Fruit fly (Drosophila melanogaster) whole organism, embryonic: ENCODE measurements around the gene beta4GalNAcTB.

ENCODE experiments used
- Asciz ChIP-seq: fragments of 200-800 bp; sonication (Bioruptor generic); optimal IDR thresholded peaks from 2 replicates; lab custom pipeline; 2017; ENCODE audit warnings: missing biosample characterization, mild to moderate bottlenecking, missing genetic modification characterization, missing genetic modification reagents
- B-H1 ChIP-seq: fragments of 200-800 bp; sonication (Bioruptor generic); IDR thresholded peaks from 3 replicates; pipeline ENCODE4 v1.3.6; 2022; ENCODE audit warnings: missing biosample characterization, missing genetic modification characterization
- C15 ChIP-seq: fragments of 200-800 bp; sonication (Bioruptor generic); IDR thresholded peaks from 3 replicates; pipeline ENCODE4 v1.3.6; 2022; ENCODE audit warnings: missing biosample characterization, missing genetic modification characterization
- CG10267 ChIP-seq: fragments of 200-800 bp; sonication (Bioruptor generic); optimal IDR thresholded peaks from 2 replicates; lab custom pipeline; 2018; ENCODE audit warnings: missing biosample characterization, mild to moderate bottlenecking, missing genetic modification characterization, moderate library complexity
- CG10366 ChIP-seq: fragments of 200-800 bp; sonication (Bioruptor generic); IDR thresholded peaks from 2 replicates; pipeline ENCODE4 v1.3.6; 2022; ENCODE audit warnings: missing biosample characterization, missing genetic modification characterization
- CG11398 ChIP-seq: fragments of 200-800 bp; sonication (Bioruptor generic); optimal IDR thresholded peaks from 2 replicates; lab custom pipeline; 2016; ENCODE audit warnings: missing biosample characterization, missing genetic modification characterization
- CG11504 ChIP-seq: fragments of 200-800 bp; sonication (Bioruptor generic); optimal IDR thresholded peaks from 3 replicates; lab custom pipeline; 2019; ENCODE audit warnings: missing biosample characterization, mild to moderate bottlenecking, missing genetic modification characterization, moderate library complexity
- CG11560 ChIP-seq: fragments of 200-800 bp; sonication (Bioruptor generic); IDR thresholded peaks from 3 replicates; pipeline ENCODE4 v1.3.6; 2022; ENCODE audit warnings: missing biosample characterization, missing genetic modification characterization
- CG12942 ChIP-seq: fragments of 200-800 bp; sonication (Bioruptor generic); optimal IDR thresholded peaks from 3 replicates; lab custom pipeline; 2016; ENCODE audit warnings: missing biosample characterization, missing genetic modification characterization
- CG15696 ChIP-seq: fragments of 200-800 bp; sonication (Bioruptor generic); optimal IDR thresholded peaks from 2 replicates; lab custom pipeline; 2019; ENCODE audit warnings: missing biosample characterization, mild to moderate bottlenecking, missing genetic modification characterization, moderate library complexity
- CG1603 ChIP-seq: fragments of 200-800 bp; sonication (Bioruptor generic); optimal IDR thresholded peaks from 2 replicates; lab custom pipeline; 2019; ENCODE audit warnings: missing biosample characterization, mild to moderate bottlenecking, missing genetic modification characterization, moderate library complexity
- CG1647 ChIP-seq: fragments of 200-800 bp; sonication (Bioruptor generic); optimal IDR thresholded peaks from 3 replicates; lab custom pipeline; 2016; ENCODE audit warnings: missing biosample characterization, missing genetic modification characterization
- CG16779 ChIP-seq: fragments of 200-800 bp; sonication (Bioruptor generic); IDR thresholded peaks from 2 replicates; pipeline ENCODE4 v1.3.6; 2022; ENCODE audit warnings: missing biosample characterization, missing genetic modification characterization
- CG18476 ChIP-seq: fragments of 200-800 bp; sonication (Bioruptor generic); optimal IDR thresholded peaks from 2 replicates; lab custom pipeline; 2016; ENCODE audit warnings: missing biosample characterization, mild to moderate bottlenecking, missing genetic modification characterization
- CG30403 ChIP-seq: fragments of 200-800 bp; sonication (Bioruptor generic); optimal IDR thresholded peaks from 3 replicates; lab custom pipeline; 2016; ENCODE audit warnings: missing biosample characterization, missing genetic modification characterization
- CG33213 ChIP-seq: fragments of 200-800 bp; sonication (Bioruptor generic); optimal IDR thresholded peaks from 3 replicates; lab custom pipeline; 2016; ENCODE audit warnings: missing biosample characterization, missing genetic modification characterization
- CG4328 ChIP-seq: fragments of 200-800 bp; sonication (Bioruptor generic); optimal IDR thresholded peaks from 3 replicates; lab custom pipeline; 2017; ENCODE audit warnings: missing biosample characterization, missing genetic modification reagents, missing genetic modification characterization
- CG6272 ChIP-seq: fragments of 200-800 bp; sonication (Bioruptor generic); IDR thresholded peaks from 2 replicates; pipeline ENCODE4 v1.3.6; 2022; ENCODE audit warnings: missing biosample characterization, missing genetic modification characterization
- CG6689 ChIP-seq: fragments of 200-800 bp; sonication (Bioruptor generic); IDR thresholded peaks from 2 replicates; pipeline ENCODE4 v1.3.6; 2022; ENCODE audit warnings: missing biosample characterization, missing genetic modification characterization
- CG6791 ChIP-seq: fragments of 200-800 bp; sonication (Bioruptor generic); IDR thresholded peaks from 3 replicates; pipeline ENCODE4 v1.3.6; 2022; ENCODE audit warnings: missing biosample characterization, missing genetic modification characterization; ENCODE audit not compliant: partially characterized antibody
- CG7357 ChIP-seq: fragments of 200-800 bp; sonication (Bioruptor generic); IDR thresholded peaks from 3 replicates; pipeline ENCODE4 v1.3.6; 2022; ENCODE audit warnings: missing biosample characterization, missing genetic modification characterization
- CG9215 ChIP-seq: fragments of 200-800 bp; sonication (Bioruptor generic); IDR thresholded peaks from 2 replicates; pipeline ENCODE4 v1.3.6; 2022; ENCODE audit warnings: missing biosample characterization, missing genetic modification characterization
- Dek ChIP-seq: fragments of 200-800 bp; sonication (Bioruptor generic); optimal IDR thresholded peaks from 3 replicates; lab custom pipeline; 2019; ENCODE audit warnings: missing biosample characterization, mild to moderate bottlenecking, missing genetic modification characterization, moderate library complexity
- Dp ChIP-seq: fragments of 200-800 bp; sonication (Bioruptor generic); optimal IDR thresholded peaks from 2 replicates; lab custom pipeline; 2018; ENCODE audit warnings: missing biosample characterization, mild to moderate bottlenecking, missing genetic modification characterization, moderate library complexity
- HLH3B ChIP-seq: fragments of 200-800 bp; sonication (Bioruptor generic); IDR thresholded peaks from 2 replicates; pipeline ENCODE4 v1.3.6; 2022; ENCODE audit warnings: missing biosample characterization, missing genetic modification characterization
- Hsf ChIP-seq: fragments of 200-800 bp; sonication (Bioruptor generic); optimal IDR thresholded peaks from 3 replicates; lab custom pipeline; 2016; ENCODE audit warnings: missing biosample characterization, missing genetic modification characterization
- Jarid2 ChIP-seq: fragments of 200-800 bp; sonication (Bioruptor generic); optimal IDR thresholded peaks from 3 replicates; lab custom pipeline; 2017; ENCODE audit warnings: mild to moderate bottlenecking, missing biosample characterization, missing genetic modification reagents, missing genetic modification characterization
- Kr ChIP-seq: fragments of 200-800 bp; sonication (Bioruptor generic); optimal IDR thresholded peaks from 2 replicates; lab custom pipeline; 2017; ENCODE audit warnings: missing biosample characterization, mild to moderate bottlenecking, missing genetic modification characterization
- Lhr ChIP-seq: fragments of 200-800 bp; sonication (Bioruptor generic); optimal IDR thresholded peaks from 3 replicates; lab custom pipeline; 2017; ENCODE audit warnings: mild to moderate bottlenecking, missing biosample characterization, missing genetic modification reagents, missing genetic modification characterization
- NFAT ChIP-seq: fragments of 200-800 bp; sonication (Bioruptor generic); IDR thresholded peaks from 2 replicates; pipeline ENCODE4 v1.3.6; 2022; ENCODE audit warnings: missing biosample characterization, missing genetic modification characterization
- Ptx1 ChIP-seq: fragments of 200-800 bp; sonication (Bioruptor generic); IDR thresholded peaks from 2 replicates; pipeline ENCODE4 v1.3.6; 2022; ENCODE audit warnings: missing biosample characterization, missing genetic modification characterization
- Rfx ChIP-seq: fragments of 200-800 bp; sonication (Bioruptor generic); IDR thresholded peaks from 2 replicates; pipeline ENCODE4 v1.3.6; 2022; ENCODE audit warnings: missing biosample characterization, missing genetic modification characterization
- Sin3A ChIP-seq: fragments of >200 bp; optimal IDR thresholded peaks from 2 replicates; lab custom pipeline; 2018
- cato ChIP-seq: fragments of 200-800 bp; sonication (Bioruptor generic); optimal IDR thresholded peaks from 2 replicates; lab custom pipeline; 2016; ENCODE audit warnings: missing biosample characterization, missing genetic modification characterization, borderline replicate concordance
- da ChIP-seq: fragments of 200-800 bp; sonication (Bioruptor generic); optimal IDR thresholded peaks from 2 replicates; lab custom pipeline; 2016; ENCODE audit warnings: missing biosample characterization, missing genetic modification characterization
- dm ChIP-seq: fragments of 200-800 bp; sonication (Bioruptor generic); optimal IDR thresholded peaks from 3 replicates; lab custom pipeline; 2016; ENCODE audit warnings: missing biosample characterization, missing genetic modification characterization
- dpn ChIP-seq, 2 experiments: fragments of 200-800 bp; sonication (Bioruptor generic); optimal IDR thresholded peaks; 3 replicates each; lab custom pipeline; 2016; ENCODE audit warnings: missing biosample characterization in 2 of 2, missing genetic modification characterization in 2 of 2
- gcm2 ChIP-seq: fragments of 200-800 bp; sonication (Bioruptor generic); optimal IDR thresholded peaks from 2 replicates; lab custom pipeline; 2016; ENCODE audit warnings: missing biosample characterization, missing genetic modification characterization
- nmo ChIP-seq: fragments of 200-800 bp; sonication (Bioruptor generic); optimal IDR thresholded peaks from 2 replicates; lab custom pipeline; 2018; ENCODE audit warnings: missing biosample characterization, mild to moderate bottlenecking, missing genetic modification characterization, moderate library complexity
- org-1 ChIP-seq: fragments of 200-800 bp; sonication (Bioruptor generic); optimal IDR thresholded peaks from 2 replicates; lab custom pipeline; 2017; ENCODE audit warnings: missing biosample characterization, missing genetic modification characterization
- pzg ChIP-seq: fragments of 200-800 bp; sonication (Bioruptor generic); optimal IDR thresholded peaks from 3 replicates; lab custom pipeline; 2018; ENCODE audit warnings: missing biosample characterization, mild to moderate bottlenecking, missing genetic modification characterization, moderate library complexity
- rib ChIP-seq: fragments of 200-800 bp; sonication (Bioruptor generic); IDR thresholded peaks from 2 replicates; pipeline ENCODE4 v1.3.6; 2022; ENCODE audit warnings: missing biosample characterization, missing genetic modification characterization
- row ChIP-seq: fragments of 200-800 bp; sonication (Bioruptor generic); IDR thresholded peaks from 3 replicates; pipeline ENCODE4 v1.3.6; 2022; ENCODE audit warnings: missing biosample characterization, missing genetic modification characterization
- sc ChIP-seq, 3 experiments: fragments of >200 bp in 2 of 3; fragments of 200-800 bp in 1 of 3; sonication (Bioruptor generic) in 1 of 3; optimal IDR thresholded peaks; 2 replicates in 2 of 3; 3 replicates in 1 of 3; lab custom pipeline; 2017; ENCODE audit warnings: mild to moderate bottlenecking in 1 of 3, missing biosample characterization in 1 of 3, missing genetic modification characterization in 1 of 3, missing genetic modification reagents in 1 of 3
- schlank ChIP-seq: fragments of 200-800 bp; sonication (Bioruptor generic); optimal IDR thresholded peaks from 2 replicates; lab custom pipeline; 2018; ENCODE audit warnings: missing biosample characterization, mild to moderate bottlenecking, missing genetic modification characterization
- sna ChIP-seq: fragments of 200-800 bp; sonication (Bioruptor generic); IDR thresholded peaks from 2 replicates; pipeline ENCODE4 v1.3.6; 2022; ENCODE audit warnings: missing biosample characterization, missing genetic modification characterization; ENCODE audit not compliant: partially characterized antibody
- stc ChIP-seq: fragments of 200-800 bp; sonication (Bioruptor generic); IDR thresholded peaks from 2 replicates; pipeline ENCODE4 v1.3.6; 2022; ENCODE audit warnings: missing biosample characterization, missing genetic modification characterization
- vfl ChIP-seq: fragments of 200-800 bp; sonication (Bioruptor generic); optimal IDR thresholded peaks from 2 replicates; lab custom pipeline; 2016; ENCODE audit warnings: missing biosample characterization, missing genetic modification characterization
- wek ChIP-seq: fragments of 200-800 bp; sonication (Bioruptor generic); optimal IDR thresholded peaks from 3 replicates; lab custom pipeline; 2018; ENCODE audit warnings: missing biosample characterization, mild to moderate bottlenecking, missing genetic modification characterization, moderate library complexity

Gene beta4GalNAcTB

dm6 chr3R:29033909-29034629 is at the start of gene beta4GalNAcTB, which contains the start of gene Cpsf100 (continued):
- TF ChIP-seq org-1 = peak; percentile 49
- peak; percentile 46 for TF ChIP-seq cato (GFP tag; lab: Kevin White, UChicago)
- TF ChIP-seq wek = no peak
- no peak for TF ChIP-seq Kr
- TF ChIP-seq CG10366 (GFP tag; lab: Robert Waterston, UW) = peak; percentile 61
- peak; percentile 70 for TF ChIP-seq CG6272 (GFP tag; lab: Robert Waterston, UW)
- peak; percentile 61 for TF ChIP-seq CG1603
- peak; percentile 39 for TF ChIP-seq gcm2 (GFP tag; lab: Kevin White, UChicago)
- no peak for TF ChIP-seq sc (optimal IDR thresholded peaks at IDR 0.05; lab: Kevin White, UChicago)
- TF ChIP-seq sc (GFP tag; optimal IDR thresholded peaks at IDR 0.05; lab: Kevin White, UChicago) = peak; percentile 67
- TF ChIP-seq C15 (GFP tag; lab: Robert Waterston, UW) = 0 out of 3 replicates have a peak, but pooled peaks have one; percentile 47
- TF ChIP-seq CG11398 (GFP tag; lab: Kevin White, UChicago) = no peak
- no peak for TF ChIP-seq Dp
- TF ChIP-seq vfl (GFP tag; lab: Kevin White, UChicago) = peak; percentile 21
- TF ChIP-seq CG30403 = peak; percentile 92
- TF ChIP-seq pzg = peak; percentile 34
- no peak for TF ChIP-seq schlank (tag; lab: Kevin White, UChicago)
- TF ChIP-seq CG11560 (tag; lab: Robert Waterston, UW) = 0 out of 3 replicates have a peak, but pooled peaks have one; percentile 42
- TF ChIP-seq Asciz (GFP tag; lab: Kevin White, UChicago) = peak; percentile 46
- peak; percentile 70 for TF ChIP-seq CG9215 (GFP tag; lab: Robert Waterston, UW)
- no peak for TF ChIP-seq CG1647 (GFP tag; lab: Kevin White, UChicago)
- TF ChIP-seq CG4328 (GFP tag; lab: Kevin White, UChicago) = peak; percentile 32
- no peak for TF ChIP-seq dm (GFP tag; lab: Kevin White, UChicago)
- peak; percentile 11 for TF ChIP-seq Lhr (GFP tag; lab: Kevin White, UChicago)
- TF ChIP-seq CG7357 = no peak; the same call in 2 of the 3 replicates
- peak; percentile 78 for TF ChIP-seq CG6689
- TF ChIP-seq B-H1 (GFP tag; lab: Robert Waterston, UW) = peak; percentile 50
- TF ChIP-seq rib (GFP tag; lab: Robert Waterston, UW) = peak; percentile 65; the same call in 1 of the 2 replicates
- TF ChIP-seq CG16779 = no peak
- peak; percentile 72 for TF ChIP-seq CG11504 (tag; lab: Kevin White, UChicago)
- TF ChIP-seq da (GFP tag; lab: Kevin White, UChicago) = no peak
- TF ChIP-seq stc (GFP tag; lab: Robert Waterston, UW) = no peak
- peak; percentile 57 for TF ChIP-seq HLH3B (GFP tag; lab: Robert Waterston, UW)
- peak; percentile 76 for TF ChIP-seq Rfx (GFP tag; lab: Robert Waterston, UW)
- peak; percentile 66 for TF ChIP-seq CG12942 (GFP tag; lab: Kevin White, UChicago)
- TF ChIP-seq Jarid2 = peak; percentile 11
- TF ChIP-seq nmo (GFP tag; lab: Kevin White, UChicago) = peak; percentile 86
- peak; percentile 80 for TF ChIP-seq Ptx1 (GFP tag; lab: Robert Waterston, UW)
- TF ChIP-seq Hsf (GFP tag; lab: Kevin White, UChicago) = peak; percentile 82
- no peak for TF ChIP-seq CG6791 (GFP tag; lab: Robert Waterston, UW)
- peak; percentile 67 for TF ChIP-seq NFAT (GFP tag; lab: Robert Waterston, UW)
- TF ChIP-seq CG10267 (tag; lab: Kevin White, UChicago) = peak; percentile 56
- no peak for TF ChIP-seq Sin3A (lab: Kevin White, UChicago)
- TF ChIP-seq Dek (tag; lab: Kevin White, UChicago) = peak; percentile 47
- peak; percentile 78 for TF ChIP-seq CG18476 (GFP tag; lab: Kevin White, UChicago)
- TF ChIP-seq CG15696 = peak; percentile 72
- no peak for TF ChIP-seq sna
- TF ChIP-seq dpn (GFP tag; optimal IDR thresholded peaks at IDR 0.05; lab: Kevin White, UChicago) = peak; percentile 57 to 63
- TF ChIP-seq row (GFP tag; lab: Robert Waterston, UW) = peak; percentile 85
- TF ChIP-seq CG33213 (GFP tag; lab: Kevin White, UChicago) = no peak
